Fruit fly (Drosophila melanogaster): ENCODE measurements around the gene GstO1.

dm6 chr3L:8543866-8544265, 19.2 kb upstream of the GstO1 start:
- no peak for TF ChIP-seq ttk (optimal IDR thresholded peaks at IDR 0.05)
- no peak for TF ChIP-seq h (optimal IDR thresholded peaks at IDR 0.05)
- TF ChIP-seq psq (optimal IDR thresholded peaks at IDR 0.05): no peak
- TF ChIP-seq Myc (optimal IDR thresholded peaks at IDR 0.05): no peak

Data from Kc167 (cell line).